Worm (Caenorhabditis elegans): ENCODE results near the gene clec-84.

- TF ChIP-seq ZK546.5 (tag; optimal IDR thresholded peaks at IDR 0.05) (no peak), lin-13 (GFP tag; optimal IDR thresholded peaks at IDR 0.05) (no peak), ama-1 (optimal IDR thresholded peaks at IDR 0.05) (no peak), aha-1 (tag) (no peak), Y48G9A.11 (GFP tag; IDR thresholded peaks at IDR 0.05) (no peak)
Observed at ce11 chrIV:2855056-2855752, 12.9 kb downstream of the clec-84 start.

Data from whole organism, L4 larva.